Fruit fly (Drosophila melanogaster): Measurements from ENCODE around the gene Mnt.

Gene Mnt

dm6 chrX:3740725-3741440, 69.3 kb downstream of the Mnt start (continued):
- no peak for TF ChIP-seq emc (GFP tag; optimal IDR thresholded peaks at IDR 0.05)
- peak; percentile 32 for TF ChIP-seq CG11504 (tag; optimal IDR thresholded peaks at IDR 0.05)
- no peak for TF ChIP-seq HHEX (GFP tag; optimal IDR thresholded peaks at IDR 0.05)
- TF ChIP-seq CG6654 (GFP tag; optimal IDR thresholded peaks at IDR 0.05), result no peak
- TF ChIP-seq fd96Cb (tag; optimal IDR thresholded peaks at IDR 0.05), result no peak
- no peak for TF ChIP-seq HLH54F (GFP tag; optimal IDR thresholded peaks at IDR 0.05)
- TF ChIP-seq CG14710 (tag; optimal IDR thresholded peaks at IDR 0.05), result no peak
- TF ChIP-seq CG13424 (tag; optimal IDR thresholded peaks at IDR 0.05), result no peak
- TF ChIP-seq zen (tag; optimal IDR thresholded peaks at IDR 0.05), result no peak
- no peak for TF ChIP-seq CG9817 (tag; optimal IDR thresholded peaks at IDR 0.05)
- peak; percentile 51; the same call in 1 of the 3 replicates for TF ChIP-seq otp (GFP tag; IDR thresholded peaks at IDR 0.05)
- TF ChIP-seq Kr (GFP tag; optimal IDR thresholded peaks at IDR 0.05), result peak; percentile 4
- TF ChIP-seq oc (tag; optimal IDR thresholded peaks at IDR 0.05), result peak; percentile 35
- TF ChIP-seq YL-1 (GFP tag; optimal IDR thresholded peaks at IDR 0.05), result peak; percentile 2
- TF ChIP-seq bsh (GFP tag; optimal IDR thresholded peaks at IDR 0.05), result peak in 1 of 2 experiments; percentile 59
- no peak for TF ChIP-seq CG12236 (GFP tag; optimal IDR thresholded peaks at IDR 0.05)
- TF ChIP-seq Max (GFP tag; optimal IDR thresholded peaks at IDR 0.05), result no peak
- no peak for TF ChIP-seq CG1602 (GFP tag; optimal IDR thresholded peaks at IDR 0.05)
- TF ChIP-seq crp (GFP tag; optimal IDR thresholded peaks at IDR 0.05), result no peak
- TF ChIP-seq D19B (GFP tag; optimal IDR thresholded peaks at IDR 0.05), result no peak
- no peak for TF ChIP-seq Bteb2 (GFP tag; optimal IDR thresholded peaks at IDR 0.05)
- peak; percentile 47 for TF ChIP-seq nerfin-1 (tag; optimal IDR thresholded peaks at IDR 0.05)
- TF ChIP-seq salm (tag; optimal IDR thresholded peaks at IDR 0.05), result no peak
- no peak for TF ChIP-seq CG18262 (tag; optimal IDR thresholded peaks at IDR 0.05)
- TF ChIP-seq shn (GFP tag; optimal IDR thresholded peaks at IDR 0.05), result no peak
- TF ChIP-seq peb (GFP tag; IDR thresholded peaks at IDR 0.05), result no peak
- TF ChIP-seq CG17359 (tag; optimal IDR thresholded peaks at IDR 0.05), result no peak
- TF ChIP-seq kni (GFP tag; optimal IDR thresholded peaks at IDR 0.05), result peak; percentile 77
- TF ChIP-seq CG8290 (GFP tag; optimal IDR thresholded peaks at IDR 0.05), result peak; percentile 92
- peak in 1 of 2 experiments; percentile 32 for TF ChIP-seq CG8290 (tag; optimal IDR thresholded peaks at IDR 0.05)
- no peak for TF ChIP-seq CG7928 (GFP tag; optimal IDR thresholded peaks at IDR 0.05)
- TF ChIP-seq CG8089 (GFP tag; optimal IDR thresholded peaks at IDR 0.05), result no peak
- TF ChIP-seq tup (GFP tag; optimal IDR thresholded peaks at IDR 0.05), result no peak
- peak; percentile 44 for TF ChIP-seq Elba2 (GFP tag; optimal IDR thresholded peaks at IDR 0.05)
- TF ChIP-seq stwl (tag; optimal IDR thresholded peaks at IDR 0.05), result peak; percentile 94
- TF ChIP-seq HLHmδ (GFP tag; optimal IDR thresholded peaks at IDR 0.05), result no peak
- no peak for TF ChIP-seq wor (GFP tag; IDR thresholded peaks at IDR 0.05)
- TF ChIP-seq CG1233 (GFP tag; optimal IDR thresholded peaks at IDR 0.05), result no peak
- TF ChIP-seq CG42726 (GFP tag; IDR thresholded peaks at IDR 0.05; ENCODE audit: partially characterized antibody), result no peak
- TF ChIP-seq tio (GFP tag; optimal IDR thresholded peaks at IDR 0.05), result no peak
- TF ChIP-seq vfl (GFP tag; optimal IDR thresholded peaks at IDR 0.05), result no peak
- TF ChIP-seq CG1529 (GFP tag; optimal IDR thresholded peaks at IDR 0.05), result no peak
- TF ChIP-seq CG6272 (GFP tag; IDR thresholded peaks at IDR 0.05), result no peak
- no peak for TF ChIP-seq caup (GFP tag; optimal IDR thresholded peaks at IDR 0.05; ENCODE audit: severe bottlenecking)
- TF ChIP-seq CG34422 (GFP tag; IDR thresholded peaks at IDR 0.05), result peak; percentile 14; the same call in 1 of the 3 replicates
- TF ChIP-seq Gug (GFP tag; IDR thresholded peaks at IDR 0.05), result no peak
- no peak for TF ChIP-seq MBD-R2 (GFP tag; IDR thresholded peaks at IDR 0.05)
- no peak for TF ChIP-seq org-1 (GFP tag; optimal IDR thresholded peaks at IDR 0.05)
- peak; percentile 35; the same call in 1 of the 2 replicates for TF ChIP-seq onecut (GFP tag; IDR thresholded peaks at IDR 0.05)
- no peak for TF ChIP-seq tgo (GFP tag; IDR thresholded peaks at IDR 0.05)
